Worm (Caenorhabditis elegans): ENCODE data around the gene Y55D5A.1.

DNA sequence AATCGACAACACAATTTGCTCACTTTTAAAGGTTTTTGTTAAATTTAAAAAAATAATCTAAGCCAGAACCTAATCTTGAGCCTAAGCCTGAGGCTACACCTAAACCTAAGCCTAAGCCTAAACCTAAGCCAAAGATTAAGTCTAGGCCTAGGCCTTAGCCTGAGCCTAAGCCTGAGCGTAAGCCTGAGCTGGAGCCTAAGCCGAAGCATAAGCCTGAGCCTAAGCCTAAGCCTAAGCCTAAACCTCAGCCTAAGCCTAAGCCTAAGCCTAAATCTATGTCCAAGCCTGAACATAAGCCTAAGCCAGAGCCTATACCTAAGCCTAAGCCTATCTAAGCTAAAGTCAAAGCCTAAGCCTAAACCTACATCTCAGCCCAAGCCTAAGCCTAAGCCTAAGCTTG is 44.4 kb upstream of the Y55D5A.1 start:
- TF ChIP-seq Y95B8A.8 (GFP tag; IDR thresholded peaks at IDR 0.05) = no peak
- no peak for TF ChIP-seq dpff-1 (tag; optimal IDR thresholded peaks at IDR 0.05)
- no peak for TF ChIP-seq egrh-3 (GFP tag; IDR thresholded peaks at IDR 0.05)
- TF ChIP-seq ztf-28 (GFP tag; IDR thresholded peaks at IDR 0.05) = no peak
- TF ChIP-seq mes-4 (tag; optimal IDR thresholded peaks at IDR 0.05) = no peak
- TF ChIP-seq attf-6 (GFP tag; IDR thresholded peaks at IDR 0.05) = no peak
- no peak for TF ChIP-seq unc-62 (GFP tag; optimal IDR thresholded peaks at IDR 0.05)
- no peak for TF ChIP-seq mxl-1 (tag; optimal IDR thresholded peaks at IDR 0.05)
- no peak for TF ChIP-seq B0261.1 (tag; optimal IDR thresholded peaks at IDR 0.05)
